Fruit fly (Drosophila melanogaster) whole organism, embryonic: ENCODE measurements around the gene CG4374.

ENCODE experiments used
- Antp ChIP-seq: fragments of 200-800 bp; sonication (Bioruptor generic); optimal IDR thresholded peaks from 3 replicates; lab custom pipeline; 2016; ENCODE audit warnings: missing biosample characterization, missing genetic modification characterization
- CG12659 ChIP-seq: fragments of 200-800 bp; sonication (Bioruptor generic); optimal IDR thresholded peaks from 3 replicates; lab custom pipeline; 2017; ENCODE audit warnings: mild to moderate bottlenecking, missing biosample characterization, missing genetic modification reagents, missing genetic modification characterization
- CG13123 ChIP-seq: fragments of 200-800 bp; sonication (Bioruptor generic); optimal IDR thresholded peaks from 2 replicates; lab custom pipeline; 2016; ENCODE audit warnings: missing biosample characterization, missing genetic modification characterization
- CG13775 ChIP-seq: fragments of 200-800 bp; sonication (Bioruptor generic); optimal IDR thresholded peaks from 3 replicates; lab custom pipeline; 2017; ENCODE audit warnings: missing biosample characterization, mild to moderate bottlenecking, missing genetic modification characterization
- CG15479 ChIP-seq: fragments of 200-800 bp; sonication (Bioruptor generic); optimal IDR thresholded peaks from 3 replicates; lab custom pipeline; 2019; ENCODE audit warnings: missing biosample characterization, mild to moderate bottlenecking, missing genetic modification characterization, moderate library complexity
- CG15696 ChIP-seq: fragments of 200-800 bp; sonication (Bioruptor generic); optimal IDR thresholded peaks from 2 replicates; lab custom pipeline; 2019; ENCODE audit warnings: missing biosample characterization, mild to moderate bottlenecking, missing genetic modification characterization, moderate library complexity
- CG17328 ChIP-seq: fragments of 200-800 bp; sonication (Bioruptor generic); IDR thresholded peaks from 2 replicates; pipeline ENCODE4 v1.3.6; 2022; ENCODE audit warnings: missing biosample characterization, missing genetic modification characterization
- CG18764 ChIP-seq: fragments of 200-800 bp; sonication (Bioruptor generic); optimal IDR thresholded peaks from 3 replicates; lab custom pipeline; 2016; ENCODE audit warnings: missing biosample characterization, missing genetic modification characterization
- CG2116 ChIP-seq: fragments of 200-800 bp; sonication (Bioruptor generic); optimal IDR thresholded peaks from 3 replicates; lab custom pipeline; 2018; ENCODE audit warnings: missing biosample characterization, mild to moderate bottlenecking, missing genetic modification characterization
- CG2199 ChIP-seq: fragments of 200-800 bp; sonication (Bioruptor generic); IDR thresholded peaks from 3 replicates; pipeline ENCODE4 v1.3.6; 2022; ENCODE audit warnings: missing biosample characterization, missing genetic modification characterization
- CG30020 ChIP-seq: fragments of 200-800 bp; optimal IDR thresholded peaks from 2 replicates; lab custom pipeline; 2019; ENCODE audit warnings: missing biosample characterization, mild to moderate bottlenecking, missing genetic modification characterization, moderate library complexity
- CG32767 ChIP-seq: fragments of 200-800 bp; sonication (Bioruptor generic); IDR thresholded peaks from 2 replicates; pipeline ENCODE4 v1.3.6; 2022; ENCODE audit warnings: missing biosample characterization, missing genetic modification characterization
- CG33557 ChIP-seq: fragments of 200-800 bp; sonication (Bioruptor generic); optimal IDR thresholded peaks from 2 replicates; lab custom pipeline; 2019; ENCODE audit warnings: missing biosample characterization, mild to moderate bottlenecking, missing genetic modification characterization, moderate library complexity
- CG4404 ChIP-seq: fragments of 200-800 bp; sonication (Bioruptor generic); IDR thresholded peaks from 2 replicates; pipeline ENCODE4 v1.3.6; 2022; ENCODE audit warnings: missing biosample characterization, missing genetic modification characterization
- CG7745 ChIP-seq: fragments of 200-800 bp; sonication (Bioruptor generic); optimal IDR thresholded peaks from 2 replicates; lab custom pipeline; 2018; ENCODE audit warnings: missing biosample characterization, mild to moderate bottlenecking, missing genetic modification characterization, moderate library complexity
- CG8944 ChIP-seq: fragments of 200-800 bp; sonication (Bioruptor generic); optimal IDR thresholded peaks from 3 replicates; lab custom pipeline; 2016; ENCODE audit warnings: missing biosample characterization, missing genetic modification characterization
- CG9215 ChIP-seq: fragments of 200-800 bp; sonication (Bioruptor generic); IDR thresholded peaks from 2 replicates; pipeline ENCODE4 v1.3.6; 2022; ENCODE audit warnings: missing biosample characterization, missing genetic modification characterization
- CG9817 ChIP-seq: fragments of 200-800 bp; sonication (Bioruptor generic); optimal IDR thresholded peaks from 2 replicates; lab custom pipeline; 2018; ENCODE audit warnings: missing biosample characterization, mild to moderate bottlenecking, missing genetic modification characterization, moderate library complexity
- D19A ChIP-seq: fragments of 200-800 bp; optimal IDR thresholded peaks from 3 replicates; lab custom pipeline; 2019; ENCODE audit warnings: missing biosample characterization, mild to moderate bottlenecking, missing genetic modification characterization, moderate library complexity
- Eip74EF ChIP-seq, 2 experiments: fragments of 200-800 bp in 1 of 2; fragments of >200 bp in 1 of 2; sonication (Bioruptor generic) in 1 of 2; optimal IDR thresholded peaks; 2 replicates each; lab custom pipeline; 2017 to 2019; ENCODE audit warnings: missing biosample characterization in 2 of 2, missing genetic modification characterization in 2 of 2, mild to moderate bottlenecking in 1 of 2, moderate library complexity in 1 of 2
- Ets65A ChIP-seq: fragments of 200-800 bp; sonication (Bioruptor generic); peaks from one replicate; lab custom pipeline; 2016; ENCODE audit warnings: missing biosample characterization, missing genetic modification characterization
- Fer3 ChIP-seq: fragments of 200-800 bp; sonication (Bioruptor generic); optimal IDR thresholded peaks from 2 replicates; lab custom pipeline; 2018; ENCODE audit warnings: missing biosample characterization, mild to moderate bottlenecking, missing genetic modification characterization, moderate library complexity
- H2.0 ChIP-seq: fragments of 200-800 bp; sonication (Bioruptor generic); IDR thresholded peaks from 2 replicates; pipeline ENCODE4 v1.3.6; 2022; ENCODE audit warnings: missing biosample characterization, missing genetic modification characterization
- NFAT ChIP-seq: fragments of 200-800 bp; sonication (Bioruptor generic); IDR thresholded peaks from 2 replicates; pipeline ENCODE4 v1.3.6; 2022; ENCODE audit warnings: missing biosample characterization, missing genetic modification characterization
- Vsx1 ChIP-seq: fragments of 200-800 bp; sonication (Bioruptor generic); optimal IDR thresholded peaks from 2 replicates; lab custom pipeline; 2017; ENCODE audit warnings: missing biosample characterization, mild to moderate bottlenecking, missing genetic modification characterization, missing genetic modification reagents
- Xbp1 ChIP-seq: fragments of 200-800 bp; sonication (Bioruptor generic); optimal IDR thresholded peaks from 3 replicates; lab custom pipeline; 2016; ENCODE audit warnings: missing biosample characterization, mild to moderate bottlenecking, missing genetic modification characterization
- ac ChIP-seq: fragments of 200-800 bp; sonication (Bioruptor generic); optimal IDR thresholded peaks from 3 replicates; lab custom pipeline; 2017; ENCODE audit warnings: missing biosample characterization, mild to moderate bottlenecking, missing genetic modification characterization
- aop ChIP-seq: fragments of 200-800 bp; sonication (Bioruptor generic); IDR thresholded peaks from 2 replicates; pipeline ENCODE4 v1.3.6; 2022; ENCODE audit warnings: missing biosample characterization, missing genetic modification characterization
- az2 ChIP-seq: fragments of 200-800 bp; sonication (Bioruptor generic); optimal IDR thresholded peaks from 3 replicates; lab custom pipeline; 2016; ENCODE audit warnings: missing biosample characterization, missing genetic modification characterization
- chinmo ChIP-seq: fragments of 200-800 bp; sonication (Bioruptor generic); IDR thresholded peaks from 4 replicates; pipeline ENCODE4 v1.3.6; 2022; ENCODE audit warnings: missing biosample characterization, missing genetic modification characterization; ENCODE audit not compliant: partially characterized antibody
- chn ChIP-seq: fragments of 200-800 bp; sonication (Bioruptor generic); optimal IDR thresholded peaks from 2 replicates; lab custom pipeline; 2016; ENCODE audit warnings: missing biosample characterization, missing genetic modification characterization
- corto ChIP-seq: fragments of 200-800 bp; sonication (Bioruptor generic); optimal IDR thresholded peaks from 2 replicates; lab custom pipeline; 2016; ENCODE audit warnings: missing biosample characterization, mild to moderate bottlenecking, missing genetic modification characterization, moderate library complexity
- ems ChIP-seq: fragments of 200-800 bp; sonication (Bioruptor generic); optimal IDR thresholded peaks from 3 replicates; lab custom pipeline; 2016; ENCODE audit warnings: missing biosample characterization, missing genetic modification characterization
- eve ChIP-seq, 2 experiments: fragments of >200 bp; optimal IDR thresholded peaks; 2 replicates each; lab custom pipeline; 2017; ENCODE audit warnings: missing biosample characterization in 2 of 2, missing genetic modification characterization in 2 of 2
- fd64A ChIP-seq: fragments of 200-800 bp; sonication (Bioruptor generic); optimal IDR thresholded peaks from 3 replicates; lab custom pipeline; 2018; ENCODE audit warnings: missing biosample characterization, mild to moderate bottlenecking, missing genetic modification characterization
- ftz-f1 ChIP-seq: fragments of 200-800 bp; sonication (Bioruptor generic); optimal IDR thresholded peaks from 2 replicates; lab custom pipeline; 2016; ENCODE audit warnings: missing biosample characterization, missing genetic modification characterization
- inv ChIP-seq: fragments of 200-800 bp; sonication (Bioruptor generic); IDR thresholded peaks from 2 replicates; pipeline ENCODE4 v1.3.6; 2022; ENCODE audit warnings: missing biosample characterization, missing genetic modification characterization; ENCODE audit not compliant: partially characterized antibody
- nerfin-2 ChIP-seq: fragments of 200-800 bp; sonication (Bioruptor generic); IDR thresholded peaks from 2 replicates; pipeline ENCODE4 v1.3.6; 2022; ENCODE audit warnings: missing biosample characterization, missing genetic modification characterization; ENCODE audit not compliant: partially characterized antibody
- pan ChIP-seq, 4 experiments: fragments of >200 bp in 3 of 4; fragments of 200-800 bp in 1 of 4; sonication (Bioruptor generic) in 1 of 4; optimal IDR thresholded peaks in 3 of 4; IDR thresholded peaks in 1 of 4; 2 replicates each; pipeline versions ENCODE4 v1.3.6 to Lab custom; 2017 to 2022; ENCODE audit warnings: missing biosample characterization in 2 of 4, missing genetic modification characterization in 2 of 4, mixed read lengths in 1 of 4
- prd ChIP-seq, 3 experiments: fragments of >200 bp in 2 of 3; fragments of 200-800 bp in 1 of 3; sonication (Bioruptor generic) in 1 of 3; optimal IDR thresholded peaks in 2 of 3; IDR thresholded peaks in 1 of 3; 2 replicates in 2 of 3; 3 replicates in 1 of 3; pipeline versions ENCODE4 v1.3.6 to Lab custom; 2017 to 2022; ENCODE audit warnings: missing biosample characterization in 1 of 3, missing genetic modification characterization in 1 of 3
- psq ChIP-seq: fragments of 200-800 bp; sonication (Bioruptor generic); optimal IDR thresholded peaks from 2 replicates; lab custom pipeline; 2017; ENCODE audit warnings: missing biosample characterization, missing genetic modification characterization
- sd ChIP-seq: fragments of 200-800 bp; sonication (Bioruptor generic); optimal IDR thresholded peaks from 3 replicates; lab custom pipeline; 2018; ENCODE audit warnings: missing biosample characterization, mild to moderate bottlenecking, missing genetic modification characterization, moderate library complexity
- sisA ChIP-seq: fragments of 200-800 bp; sonication (Bioruptor generic); IDR thresholded peaks from 2 replicates; pipeline ENCODE4 v1.3.6; 2022; ENCODE audit warnings: missing biosample characterization, missing genetic modification characterization
- sob ChIP-seq: fragments of 200-800 bp; sonication (Bioruptor generic); IDR thresholded peaks from 2 replicates; pipeline ENCODE4 v1.3.6; 2022; ENCODE audit warnings: missing biosample characterization, missing genetic modification characterization
- tll ChIP-seq, 2 experiments: fragments of 200-800 bp in 1 of 2; fragments of >200 bp in 1 of 2; sonication (Bioruptor generic) in 1 of 2; optimal IDR thresholded peaks; 2 replicates each; lab custom pipeline; 2017 to 2019; ENCODE audit warnings: missing biosample characterization in 2 of 2, missing genetic modification characterization in 2 of 2, mild to moderate bottlenecking in 1 of 2, moderate library complexity in 1 of 2
- tna ChIP-seq: fragments of 200-800 bp; sonication (Bioruptor generic); IDR thresholded peaks from 2 replicates; pipeline ENCODE4 v1.3.6; 2022; ENCODE audit warnings: missing biosample characterization, missing genetic modification characterization; ENCODE audit not compliant: partially characterized antibody
- vnd ChIP-seq: fragments of 200-800 bp; sonication (Bioruptor generic); IDR thresholded peaks from 3 replicates; pipeline ENCODE4 v1.3.6; 2022; ENCODE audit warnings: missing biosample characterization, missing genetic modification characterization; ENCODE audit not compliant: partially characterized antibody
- z ChIP-seq: fragments of 200-800 bp; sonication (Bioruptor generic); IDR thresholded peaks from 3 replicates; pipeline ENCODE4 v1.3.6; 2022; ENCODE audit warnings: missing biosample characterization, missing genetic modification characterization

CG4374 gene

DNA sequence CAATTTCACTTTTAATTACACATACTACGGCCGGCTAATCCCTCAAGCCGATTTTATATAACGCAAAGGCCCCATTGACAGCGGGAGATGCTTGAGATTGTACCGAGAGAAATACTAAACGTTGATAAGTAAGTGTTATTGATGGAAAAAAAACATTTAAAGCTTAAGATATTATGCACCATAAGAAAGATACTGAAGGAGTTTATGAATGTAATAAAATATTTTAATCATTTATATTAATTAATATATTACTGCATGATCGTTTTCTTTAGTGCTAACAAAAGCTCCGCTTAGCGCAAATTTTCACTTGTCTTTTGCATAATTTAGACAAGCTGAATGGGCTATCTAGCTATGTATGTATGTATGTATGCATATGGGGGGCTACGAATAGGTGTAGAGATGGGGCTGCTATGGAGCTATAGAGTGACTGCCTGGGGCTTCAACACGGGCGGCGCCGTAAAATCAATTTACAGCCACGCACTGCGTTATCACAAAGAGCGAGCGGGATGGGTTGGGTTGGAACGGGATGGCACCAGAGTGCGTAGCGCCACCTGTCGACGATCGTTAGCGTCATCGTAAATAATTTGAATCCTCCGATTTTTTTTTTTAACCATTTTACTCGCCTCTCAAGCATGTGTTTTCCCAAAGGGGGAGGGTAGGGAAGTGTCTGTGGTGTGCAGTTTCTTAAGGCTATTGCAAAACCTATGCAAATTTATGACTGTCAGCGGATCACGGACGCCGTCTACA lies 75.4 kb downstream of the CG4374 start (continued):
- TF ChIP-seq CG15479 (GFP tag; lab: Kevin White, UChicago) (no peak), tna (GFP tag; lab: Robert Waterston, UW) (no peak), prd (optimal IDR thresholded peaks at IDR 0.05; lab: Kevin White, UChicago) (no peak), prd (GFP tag; IDR thresholded peaks at IDR 0.05; lab: Robert Waterston, UW) (no peak), nerfin-2 (GFP tag; lab: Robert Waterston, UW) (no peak), NFAT (GFP tag; lab: Robert Waterston, UW) (no peak), chinmo (no peak), CG7745 (tag; lab: Kevin White, UChicago) (no peak), Antp (GFP tag; lab: Kevin White, UChicago) (no peak), Vsx1 (GFP tag; lab: Kevin White, UChicago) (no peak), az2 (GFP tag; lab: Kevin White, UChicago) (peak; percentile 45), CG17328 (GFP tag; lab: Robert Waterston, UW) (0 out of 2 replicates have a peak, but pooled peaks have one; percentile 60), ftz-f1 (GFP tag; lab: Kevin White, UChicago) (no peak), Fer3 (tag; lab: Kevin White, UChicago) (no peak), ac (GFP tag; lab: Kevin White, UChicago) (no peak), CG13775 (GFP tag; lab: Kevin White, UChicago) (no peak), chn (GFP tag; lab: Kevin White, UChicago) (no peak), CG4404 (GFP tag; lab: Robert Waterston, UW) (no peak), CG9817 (tag; lab: Kevin White, UChicago) (no peak), Xbp1 (peak; percentile 37), CG13123 (no peak), CG33557 (GFP tag; lab: Kevin White, UChicago) (no peak), CG15696 (tag; lab: Kevin White, UChicago) (no peak), sd (tag; lab: Kevin White, UChicago) (no peak), CG8944 (GFP tag; lab: Kevin White, UChicago) (no peak), psq (GFP tag; lab: Kevin White, UChicago) (no peak), CG18764 (GFP tag; lab: Kevin White, UChicago) (no peak), vnd (GFP tag; lab: Robert Waterston, UW) (no peak), inv (no peak), ems (GFP tag; lab: Kevin White, UChicago) (no peak), tll (GFP tag; optimal IDR thresholded peaks at IDR 0.05; lab: Kevin White, UChicago) (no peak), corto (GFP tag; lab: Kevin White, UChicago) (no peak), sob (GFP tag; lab: Robert Waterston, UW) (no peak), Ets65A (no peak), CG2116 (GFP tag; lab: Kevin White, UChicago) (no peak), Eip74EF (GFP tag; optimal IDR thresholded peaks at IDR 0.05; lab: Kevin White, UChicago) (no peak), pan (optimal IDR thresholded peaks at IDR 0.05; lab: Kevin White, UChicago) (no peak), pan (GFP tag; optimal IDR thresholded peaks at IDR 0.05 in 1 of 2, IDR thresholded peaks at IDR 0.05 in 1 of 2) (no peak), eve (GFP tag; optimal IDR thresholded peaks at IDR 0.05; lab: Kevin White, UChicago) (no peak), sisA (GFP tag; lab: Robert Waterston, UW) (peak; percentile 50), CG2199 (GFP tag; lab: Robert Waterston, UW) (no peak), CG30020 (tag; lab: Kevin White, UChicago) (no peak), z (no peak), aop (GFP tag; lab: Robert Waterston, UW) (no peak), CG9215 (GFP tag; lab: Robert Waterston, UW) (no peak), CG12659 (no peak), H2.0 (peak; percentile 54; the same call in 1 of the 2 replicates), D19A (no peak), fd64A (GFP tag; lab: Kevin White, UChicago) (no peak), CG32767 (GFP tag; lab: Robert Waterston, UW) (peak; percentile 42; the same call in 1 of the 2 replicates)
